Fruit fly (Drosophila melanogaster) whole organism, embryonic: ENCODE data around the gene CG43925.

Experiments
- BEAF-32 ChIP-seq: fragments of 200-800 bp; sonication (Bioruptor generic); optimal IDR thresholded peaks from 3 replicates; lab custom pipeline; 2017; ENCODE audit warnings: missing biosample characterization, missing genetic modification characterization, mild to moderate bottlenecking, moderate library complexity, missing genetic modification reagents
- CG10321 ChIP-seq: fragments of 200-800 bp; sonication (Bioruptor generic); IDR thresholded peaks from 2 replicates; pipeline ENCODE4 v1.3.6; 2022; ENCODE audit warnings: missing biosample characterization, missing genetic modification characterization
- CG10654 ChIP-seq: fragments of 200-800 bp; sonication (Bioruptor generic); optimal IDR thresholded peaks from 2 replicates; lab custom pipeline; 2016; ENCODE audit warnings: missing biosample characterization, missing genetic modification characterization
- CG11504 ChIP-seq: fragments of 200-800 bp; sonication (Bioruptor generic); optimal IDR thresholded peaks from 3 replicates; lab custom pipeline; 2019; ENCODE audit warnings: missing biosample characterization, mild to moderate bottlenecking, missing genetic modification characterization, moderate library complexity
- CG11695 ChIP-seq: fragments of 200-800 bp; sonication (Bioruptor generic); IDR thresholded peaks from 3 replicates; pipeline ENCODE4 v1.3.6; 2022; ENCODE audit warnings: missing biosample characterization, missing genetic modification characterization
- CG12104 ChIP-seq: fragments of 200-800 bp; sonication (Bioruptor generic); optimal IDR thresholded peaks from 3 replicates; lab custom pipeline; 2016; ENCODE audit warnings: missing biosample characterization, missing genetic modification characterization
- CG13287 ChIP-seq: fragments of 200-800 bp; sonication (Bioruptor generic); IDR thresholded peaks from 2 replicates; pipeline ENCODE4 v1.3.6; 2022; ENCODE audit warnings: missing biosample characterization, missing genetic modification characterization; ENCODE audit not compliant: partially characterized antibody
- CG15269 ChIP-seq: fragments of 200-800 bp; sonication (Bioruptor generic); optimal IDR thresholded peaks from 2 replicates; lab custom pipeline; 2018; ENCODE audit warnings: missing biosample characterization, mild to moderate bottlenecking, missing genetic modification characterization, moderate library complexity
- CG17361 ChIP-seq: fragments of 200-800 bp; sonication (Bioruptor generic); IDR thresholded peaks from 3 replicates; pipeline ENCODE4 v1.3.6; 2022; ENCODE audit warnings: missing biosample characterization, missing genetic modification characterization
- CG18011 ChIP-seq: fragments of 200-800 bp; sonication (Bioruptor generic); optimal IDR thresholded peaks from 2 replicates; lab custom pipeline; 2017; ENCODE audit warnings: missing biosample characterization, missing genetic modification characterization, mild to moderate bottlenecking, moderate library complexity, missing genotype
- CG30403 ChIP-seq: fragments of 200-800 bp; sonication (Bioruptor generic); optimal IDR thresholded peaks from 3 replicates; lab custom pipeline; 2016; ENCODE audit warnings: missing biosample characterization, missing genetic modification characterization
- CG3065 ChIP-seq: fragments of 200-800 bp; sonication (Bioruptor generic); optimal IDR thresholded peaks from 2 replicates; lab custom pipeline; 2016; ENCODE audit warnings: missing biosample characterization, missing genetic modification characterization
- CG31365 ChIP-seq: fragments of 200-800 bp; sonication (Bioruptor generic); optimal IDR thresholded peaks from 2 replicates; lab custom pipeline; 2018; ENCODE audit warnings: missing biosample characterization, mild to moderate bottlenecking, missing genetic modification characterization
- CG31441 ChIP-seq: fragments of 200-800 bp; sonication (Bioruptor generic); IDR thresholded peaks from 2 replicates; pipeline ENCODE4 v1.3.6; 2022; ENCODE audit warnings: missing biosample characterization, missing genetic modification characterization
- CG32532 ChIP-seq: fragments of 200-800 bp; sonication (Bioruptor generic); IDR thresholded peaks from 2 replicates; pipeline ENCODE4 v1.3.6; 2022; ENCODE audit warnings: missing biosample characterization, missing genetic modification characterization
- CG3407 ChIP-seq: fragments of 200-800 bp; sonication (Bioruptor generic); optimal IDR thresholded peaks from 2 replicates; lab custom pipeline; 2018; ENCODE audit warnings: missing biosample characterization, mild to moderate bottlenecking, missing genetic modification characterization
- CG6272 ChIP-seq: fragments of 200-800 bp; sonication (Bioruptor generic); IDR thresholded peaks from 2 replicates; pipeline ENCODE4 v1.3.6; 2022; ENCODE audit warnings: missing biosample characterization, missing genetic modification characterization
- CG7372 ChIP-seq: fragments of 200-800 bp; sonication (Bioruptor generic); IDR thresholded peaks from 2 replicates; pipeline ENCODE4 v1.3.6; 2022; ENCODE audit warnings: missing biosample characterization, missing genetic modification characterization
- CG8924 ChIP-seq: fragments of 200-800 bp; optimal IDR thresholded peaks from 3 replicates; lab custom pipeline; 2019; ENCODE audit warnings: missing biosample characterization, mild to moderate bottlenecking, missing genetic modification characterization, moderate library complexity
- CHES-1-like ChIP-seq: fragments of 200-800 bp; sonication (Bioruptor generic); optimal IDR thresholded peaks from 2 replicates; lab custom pipeline; 2016; ENCODE audit warnings: missing biosample characterization, missing genetic modification characterization
- CkIIα-i1 ChIP-seq: fragments of 200-800 bp; sonication (Bioruptor generic); IDR thresholded peaks from 2 replicates; pipeline ENCODE4 v1.3.6; 2022; ENCODE audit warnings: missing biosample characterization, missing genetic modification characterization
- CrebB ChIP-seq: fragments of 200-800 bp; sonication (Bioruptor generic); optimal IDR thresholded peaks from 3 replicates; lab custom pipeline; 2018; ENCODE audit warnings: missing biosample characterization, mild to moderate bottlenecking, missing genetic modification characterization
- Dad ChIP-seq: fragments of 200-800 bp; sonication (Bioruptor generic); optimal IDR thresholded peaks from 3 replicates; lab custom pipeline; 2016; ENCODE audit warnings: missing biosample characterization, missing genetic modification characterization
- E2f1 ChIP-seq: fragments of 200-800 bp; sonication (Bioruptor generic); IDR thresholded peaks from 2 replicates; pipeline ENCODE4 v1.3.6; 2022; ENCODE audit warnings: missing biosample characterization, missing genetic modification characterization
- ERR ChIP-seq: fragments of 200-800 bp; sonication (Bioruptor generic); optimal IDR thresholded peaks from 2 replicates; lab custom pipeline; 2016; ENCODE audit warnings: missing biosample characterization, missing genetic modification characterization
- Fer2 ChIP-seq: fragments of 200-800 bp; sonication (Bioruptor generic); optimal IDR thresholded peaks from 2 replicates; lab custom pipeline; 2018; ENCODE audit warnings: missing biosample characterization, mild to moderate bottlenecking, missing genetic modification characterization, moderate library complexity
- GATAe ChIP-seq: fragments of 200-800 bp; sonication (Bioruptor generic); conservative IDR thresholded peaks from 2 replicates; pipeline ENCODE4 v1.3.6; 2022; ENCODE audit warnings: missing biosample characterization, missing genetic modification characterization
- Hand ChIP-seq: fragments of 200-800 bp; sonication (Bioruptor generic); optimal IDR thresholded peaks from 2 replicates; lab custom pipeline; 2017; ENCODE audit warnings: mild to moderate bottlenecking, missing biosample characterization, missing genetic modification reagents, missing genetic modification characterization
- Jarid2 ChIP-seq: fragments of 200-800 bp; sonication (Bioruptor generic); optimal IDR thresholded peaks from 3 replicates; lab custom pipeline; 2017; ENCODE audit warnings: mild to moderate bottlenecking, missing biosample characterization, missing genetic modification reagents, missing genetic modification characterization
- Myb ChIP-seq: fragments of 200-800 bp; sonication (Bioruptor generic); optimal IDR thresholded peaks from 2 replicates; lab custom pipeline; 2016; ENCODE audit warnings: missing biosample characterization, missing genetic modification characterization
- Neu2 ChIP-seq: fragments of 200-800 bp; sonication (Bioruptor generic); optimal IDR thresholded peaks from 3 replicates; lab custom pipeline; 2016; ENCODE audit warnings: missing biosample characterization, missing genetic modification characterization, borderline replicate concordance
- Ravus ChIP-seq: fragments of 200-800 bp; sonication (Bioruptor generic); IDR thresholded peaks from 2 replicates; pipeline ENCODE4 v1.3.6; 2022; ENCODE audit warnings: missing biosample characterization, missing genetic modification characterization
- ab ChIP-seq: fragments of 200-800 bp; sonication (Bioruptor generic); optimal IDR thresholded peaks from 2 replicates; lab custom pipeline; 2016; ENCODE audit warnings: missing biosample characterization, missing genetic modification characterization
- ac ChIP-seq: fragments of 200-800 bp; sonication (Bioruptor generic); optimal IDR thresholded peaks from 3 replicates; lab custom pipeline; 2017; ENCODE audit warnings: missing biosample characterization, mild to moderate bottlenecking, missing genetic modification characterization
- dan ChIP-seq: fragments of 200-800 bp; sonication (Bioruptor generic); IDR thresholded peaks from 2 replicates; pipeline ENCODE4 v1.3.6; 2022; ENCODE audit warnings: missing biosample characterization, missing genetic modification characterization
- dati ChIP-seq: fragments of 200-800 bp; sonication (Bioruptor generic); IDR thresholded peaks from 2 replicates; pipeline ENCODE4 v1.3.6; 2022; ENCODE audit warnings: missing biosample characterization, missing genetic modification characterization
- gcm ChIP-seq: fragments of 200-800 bp; sonication (Bioruptor generic); optimal IDR thresholded peaks from 2 replicates; lab custom pipeline; 2019; ENCODE audit warnings: missing biosample characterization, mild to moderate bottlenecking, missing genetic modification characterization, moderate library complexity
- gro ChIP-seq: fragments of 200-800 bp; sonication (Bioruptor generic); optimal IDR thresholded peaks from 2 replicates; lab custom pipeline; 2016; ENCODE audit warnings: missing biosample characterization, missing genetic modification characterization
- jigr1 ChIP-seq: fragments of 200-800 bp; sonication (Bioruptor generic); IDR thresholded peaks from 3 replicates; pipeline ENCODE4 v1.3.6; 2022; ENCODE audit warnings: missing biosample characterization, missing genetic modification characterization
- lov ChIP-seq, 2 experiments: fragments of 200-800 bp in 1 of 2; fragments of >200 bp in 1 of 2; sonication (Bioruptor generic) in 1 of 2; IDR thresholded peaks in 1 of 2; optimal IDR thresholded peaks in 1 of 2; 2 replicates in 1 of 2; 3 replicates in 1 of 2; pipeline versions ENCODE4 v1.3.6 to Lab custom; 2017 to 2022; ENCODE audit warnings: missing biosample characterization in 1 of 2, missing genetic modification characterization in 1 of 2
- maf-S ChIP-seq: fragments of 200-800 bp; sonication (Bioruptor generic); optimal IDR thresholded peaks from 2 replicates; lab custom pipeline; 2016; ENCODE audit warnings: missing biosample characterization, missing genetic modification characterization
- pfk ChIP-seq: fragments of 200-800 bp; sonication (Bioruptor generic); optimal IDR thresholded peaks from 2 replicates; lab custom pipeline; 2018; ENCODE audit warnings: missing biosample characterization, mild to moderate bottlenecking, missing genetic modification characterization, moderate library complexity
- phol ChIP-seq: fragments of 200-800 bp; sonication (Bioruptor generic); optimal IDR thresholded peaks from 3 replicates; lab custom pipeline; 2018; ENCODE audit warnings: missing biosample characterization, mild to moderate bottlenecking, missing genetic modification characterization, moderate library complexity
- pzg ChIP-seq: fragments of 200-800 bp; sonication (Bioruptor generic); optimal IDR thresholded peaks from 3 replicates; lab custom pipeline; 2018; ENCODE audit warnings: missing biosample characterization, mild to moderate bottlenecking, missing genetic modification characterization, moderate library complexity
- ro ChIP-seq: fragments of 200-800 bp; sonication (Bioruptor generic); IDR thresholded peaks from 2 replicates; pipeline ENCODE4 v1.3.6; 2022; ENCODE audit warnings: missing biosample characterization, missing genetic modification characterization
- row ChIP-seq: fragments of 200-800 bp; sonication (Bioruptor generic); IDR thresholded peaks from 3 replicates; pipeline ENCODE4 v1.3.6; 2022; ENCODE audit warnings: missing biosample characterization, missing genetic modification characterization
- scrt ChIP-seq: fragments of 200-800 bp; sonication (Bioruptor generic); optimal IDR thresholded peaks from 2 replicates; lab custom pipeline; 2018; ENCODE audit warnings: missing biosample characterization, mild to moderate bottlenecking, missing genetic modification characterization, moderate library complexity
- sima ChIP-seq: fragments of 200-800 bp; sonication (Bioruptor generic); optimal IDR thresholded peaks from 2 replicates; lab custom pipeline; 2016; ENCODE audit warnings: missing biosample characterization, missing genetic modification characterization
- twi ChIP-seq: fragments of 200-800 bp; optimal IDR thresholded peaks from 2 replicates; lab custom pipeline; 2019; ENCODE audit warnings: missing biosample characterization, mild to moderate bottlenecking, missing genetic modification characterization, moderate library complexity
- vvl ChIP-seq: fragments of 200-800 bp; sonication (Bioruptor generic); IDR thresholded peaks from 2 replicates; pipeline ENCODE4 v1.3.6; 2022; ENCODE audit warnings: missing biosample characterization, missing genetic modification characterization

CG43925 gene

DNA sequence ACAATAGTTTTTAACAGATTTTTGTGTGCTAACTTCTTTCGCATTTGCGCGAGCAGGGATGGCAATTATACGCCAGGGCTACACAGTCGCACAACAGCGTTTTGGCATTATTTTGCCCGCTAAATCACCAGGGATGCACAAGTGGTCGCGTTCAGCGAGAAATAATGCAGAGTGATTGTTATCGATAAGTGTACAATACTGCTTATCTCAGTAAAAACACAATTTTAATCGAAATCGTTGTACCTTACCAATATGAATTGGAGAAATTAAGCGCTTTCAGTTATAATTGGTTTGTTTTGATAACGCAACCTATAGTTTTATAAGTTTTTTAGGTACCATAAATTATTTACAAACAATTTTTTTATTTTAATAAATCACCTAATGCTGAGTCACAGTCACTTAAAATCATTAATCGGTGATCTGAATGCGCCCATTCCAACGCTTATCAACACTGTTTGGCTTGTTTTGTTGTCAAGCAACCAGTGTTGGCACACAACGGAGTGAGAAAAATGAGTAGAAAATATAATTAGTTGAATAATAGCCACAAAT is 552 bp downstream of the CG43925 start, which contains the start of the genes Sfmbt and CG5439 (continued):
- TF ChIP-seq CG18011 (peak; percentile 38), CHES-1-like (GFP tag; lab: Kevin White, UChicago) (peak; percentile 81), CG30403 (GFP tag; lab: Kevin White, UChicago) (peak; percentile 91), Dad (GFP tag; lab: Kevin White, UChicago) (peak; percentile 57), CG31365 (tag; lab: Kevin White, UChicago) (no peak), CG3065 (GFP tag; lab: Kevin White, UChicago) (peak; percentile 74), CG17361 (GFP tag; lab: Robert Waterston, UW) (no peak; the same call in 1 of the 3 replicates), BEAF-32 (GFP tag; lab: Kevin White, UChicago) (peak; percentile 72), CG32532 (GFP tag; lab: Robert Waterston, UW) (peak; percentile 77), gro (GFP tag; lab: Kevin White, UChicago) (peak; percentile 17), scrt (no peak), row (GFP tag; lab: Robert Waterston, UW) (peak; percentile 94), Myb (GFP tag; lab: Kevin White, UChicago) (peak; percentile 58), CG7372 (peak; percentile 46; the same call in 1 of the 2 replicates), ab (GFP tag; lab: Kevin White, UChicago) (peak; percentile 54), CG31441 (peak; percentile 100), Ravus (GFP tag; lab: Robert Waterston, UW) (no peak), CG10321 (GFP tag; lab: Robert Waterston, UW) (no peak), Fer2 (tag; lab: Kevin White, UChicago) (peak; percentile 57), jigr1 (GFP tag; lab: Robert Waterston, UW) (peak; percentile 45; the same call in 1 of the 3 replicates), CG6272 (GFP tag; lab: Robert Waterston, UW) (peak; percentile 77), CG8924 (tag; lab: Kevin White, UChicago) (peak; percentile 80), ac (GFP tag; lab: Kevin White, UChicago) (peak; percentile 17), pzg (GFP tag; lab: Kevin White, UChicago) (peak; percentile 89), E2f1 (peak; percentile 61), gcm (GFP tag; lab: Kevin White, UChicago) (no peak), CG13287 (GFP tag; lab: Robert Waterston, UW) (peak; percentile 33; the same call in 1 of the 2 replicates), CG12104 (peak; percentile 69), dan (GFP tag; lab: Robert Waterston, UW) (no peak), CG11695 (GFP tag; lab: Robert Waterston, UW) (0 out of 3 replicates have a peak, but pooled peaks have one; percentile 20), CrebB (tag; lab: Kevin White, UChicago) (no peak), Jarid2 (no peak), CG3407 (GFP tag; lab: Kevin White, UChicago) (no peak), twi (tag; lab: Kevin White, UChicago) (peak; percentile 50), ERR (peak; percentile 71), CkIIα-i1 (no peak), GATAe (peak; percentile 22; the same call in 1 of the 2 replicates), lov (optimal IDR thresholded peaks at IDR 0.05; lab: Kevin White, UChicago) (no peak), lov (GFP tag; IDR thresholded peaks at IDR 0.05; lab: Robert Waterston, UW) (no peak), ro (GFP tag; lab: Robert Waterston, UW) (no peak), phol (tag; lab: Kevin White, UChicago) (peak; percentile 84), Hand (GFP tag; lab: Kevin White, UChicago) (no peak), Neu2 (no peak), vvl (GFP tag; lab: Robert Waterston, UW) (peak; percentile 31; the same call in 1 of the 2 replicates), dati (no peak), CG15269 (tag; lab: Kevin White, UChicago) (no peak), CG11504 (no peak), sima (no peak), pfk (GFP tag; lab: Kevin White, UChicago) (no peak), CG10654 (GFP tag; lab: Kevin White, UChicago) (peak; percentile 67), maf-S (GFP tag; lab: Kevin White, UChicago) (peak; percentile 75)
